Worm (Caenorhabditis elegans) whole organism, midembryonic: ENCODE data around the gene C28H8.8.

Experiments used
- klf-2 ChIP-seq: fragments of 200-800 bp; sonication (Bioruptor generic); conservative IDR thresholded peaks from 2 replicates; pipeline ENCODE4 v1.3.6; 2022; ENCODE audit warnings: missing genetic modification reagents, missing genetic modification characterization, missing compliant biosample characterization
- med-1 ChIP-seq: sonication (generic microtip); optimal IDR thresholded peaks from 2 replicates; lab custom pipeline; 2017; ENCODE audit warnings: missing genetic modification characterization, mild to moderate bottlenecking, missing compliant biosample characterization, antibody characterized with exemption, missing genetic modification reagents; ENCODE audit not compliant: insufficient read depth

ce11 chrIII:5908408-5908807 lies 19.8 kb upstream of the C28H8.8 start, which contains the start of gene C28H8.3:
- TF ChIP-seq klf-2 (no peak), med-1 (GFP tag; lab: Kevin White, UChicago) (no peak)
